Worm (Caenorhabditis elegans) whole organism, young adult: ENCODE results near the gene clec-202.
A peak's percentile ranks its signal among the peaks of the same experiment; 100 is the strongest.

Experiments
- B0035.1 ChIP-seq: sonication (generic microtip); optimal IDR thresholded peaks from 2 replicates; lab custom pipeline; 2016; ENCODE audit warnings: missing genetic modification characterization, mild to moderate bottlenecking, missing compliant biosample characterization, missing genotype, missing genetic modification reagents
- B0261.1 ChIP-seq: sonication (generic microtip); optimal IDR thresholded peaks from 2 replicates; lab custom pipeline; 2016; ENCODE audit warnings: mild to moderate bottlenecking, missing genetic modification characterization, moderate library complexity, missing compliant biosample characterization
- F52B5.7 ChIP-seq: sonication (generic microtip); optimal IDR thresholded peaks from 2 replicates; lab custom pipeline; 2016; ENCODE audit warnings: mild to moderate bottlenecking, missing genetic modification characterization, missing compliant biosample characterization
- T07F8.4 ChIP-seq: sonication (generic microtip); optimal IDR thresholded peaks from 2 replicates; lab custom pipeline; 2016; ENCODE audit warnings: mild to moderate bottlenecking, missing genetic modification characterization, moderate library complexity, missing compliant biosample characterization
- T26A5.8 ChIP-seq: sonication (generic microtip); optimal IDR thresholded peaks from 2 replicates; lab custom pipeline; 2016; ENCODE audit warnings: missing genetic modification characterization, missing compliant biosample characterization
- Y53G8AR.9 ChIP-seq: fragments of 200-800 bp; sonication (Bioruptor generic); conservative IDR thresholded peaks from 2 replicates; pipeline ENCODE4 v1.3.6; 2022; ENCODE audit warnings: missing genetic modification reagents, missing genetic modification characterization, missing compliant biosample characterization
- attf-6 ChIP-seq: fragments of 200-800 bp; sonication (Bioruptor generic); IDR thresholded peaks from 2 replicates; pipeline ENCODE4 v1.3.6; 2022; ENCODE audit warnings: missing genetic modification reagents, missing genetic modification characterization, missing compliant biosample characterization
- ceh-27 ChIP-seq: fragments of 200-800 bp; sonication (Bioruptor generic); optimal IDR thresholded peaks from 2 replicates; lab custom pipeline; 2018; ENCODE audit warnings: mild to moderate bottlenecking, missing genetic modification characterization, moderate library complexity, missing compliant biosample characterization
- ceh-91 ChIP-seq: fragments of 200-800 bp; sonication (Bioruptor generic); IDR thresholded peaks from 2 replicates; pipeline ENCODE4 v1.3.6; 2022; ENCODE audit warnings: missing genetic modification reagents, missing genetic modification characterization, missing compliant biosample characterization
- chd-7 ChIP-seq: sonication (generic microtip); optimal IDR thresholded peaks from 2 replicates; lab custom pipeline; 2016; ENCODE audit warnings: mild to moderate bottlenecking, missing genetic modification characterization, moderate library complexity, missing compliant biosample characterization
- dox-1 ChIP-seq: fragments of 200-800 bp; sonication (Bioruptor generic); IDR thresholded peaks from 2 replicates; pipeline ENCODE4 v1.3.6; 2022; ENCODE audit warnings: missing genetic modification reagents, missing genetic modification characterization, missing compliant biosample characterization
- egrh-3 ChIP-seq: fragments of 200-800 bp; sonication (Bioruptor generic); IDR thresholded peaks from 2 replicates; pipeline ENCODE4 v1.3.6; 2022; ENCODE audit warnings: missing genetic modification reagents, missing genetic modification characterization, missing compliant biosample characterization
- gei-17 ChIP-seq: fragments of 200-800 bp; sonication (Bioruptor generic); optimal IDR thresholded peaks from 2 replicates; lab custom pipeline; 2018; ENCODE audit warnings: mild to moderate bottlenecking, missing genetic modification characterization, missing compliant biosample characterization
- him-1 ChIP-seq: sonication (generic microtip); optimal IDR thresholded peaks from 2 replicates; lab custom pipeline; 2016; ENCODE audit warnings: missing genotype, missing genetic modification reagents, missing genetic modification characterization, missing compliant biosample characterization
- hmg-1.2 ChIP-seq: fragments of 200-800 bp; sonication (Bioruptor generic); IDR thresholded peaks from 2 replicates; pipeline ENCODE4 v1.3.6; 2022; ENCODE audit warnings: missing genetic modification reagents, missing genetic modification characterization, missing compliant biosample characterization
- hmg-20 ChIP-seq: fragments of 200-800 bp; sonication (Bioruptor generic); IDR thresholded peaks from 2 replicates; pipeline ENCODE4 v1.3.6; 2022; ENCODE audit warnings: missing genetic modification reagents, missing genetic modification characterization, missing compliant biosample characterization
- lin-40 ChIP-seq: sonication (generic microtip); optimal IDR thresholded peaks from 2 replicates; lab custom pipeline; 2016; ENCODE audit warnings: missing genetic modification characterization, mild to moderate bottlenecking, missing compliant biosample characterization, missing genotype, missing genetic modification reagents
- lir-1 ChIP-seq: fragments of 200-800 bp; sonication (Bioruptor generic); conservative IDR thresholded peaks from 2 replicates; pipeline ENCODE4 v1.3.6; 2022; ENCODE audit warnings: missing genetic modification reagents, missing genetic modification characterization, missing compliant biosample characterization
- lsl-1 ChIP-seq: fragments of 200-800 bp; sonication (Bioruptor generic); optimal IDR thresholded peaks from 2 replicates; lab custom pipeline; 2018; ENCODE audit warnings: mild to moderate bottlenecking, missing genetic modification characterization, moderate library complexity, missing compliant biosample characterization
- lsy-27 ChIP-seq: sonication (generic microtip); optimal IDR thresholded peaks from 2 replicates; lab custom pipeline; 2017; ENCODE audit warnings: missing genetic modification characterization, mild to moderate bottlenecking, missing compliant biosample characterization, antibody characterized with exemption, missing genotype, borderline replicate concordance; ENCODE audit not compliant: insufficient read depth
- madf-10 ChIP-seq: sonication (generic microtip); optimal IDR thresholded peaks from 2 replicates; lab custom pipeline; 2016; ENCODE audit warnings: mild to moderate bottlenecking, missing genetic modification characterization, missing compliant biosample characterization
- mel-28 ChIP-seq: sonication (generic microtip); optimal IDR thresholded peaks from 2 replicates; lab custom pipeline; 2016; ENCODE audit warnings: borderline replicate concordance, mild to moderate bottlenecking, missing genetic modification characterization, missing compliant biosample characterization
- nfya-1 ChIP-seq: sonication (generic microtip); optimal IDR thresholded peaks from 2 replicates; lab custom pipeline; 2017; ENCODE audit warnings: antibody characterized with exemption, missing compliant biosample characterization, missing genetic modification characterization, borderline replicate concordance; ENCODE audit not compliant: insufficient read depth
- nfya-2 ChIP-seq: fragments of 200-800 bp; sonication (Bioruptor generic); IDR thresholded peaks from 2 replicates; pipeline ENCODE4 v1.3.6; 2022; ENCODE audit warnings: missing genetic modification reagents, missing genetic modification characterization, missing compliant biosample characterization
- nhr-179 ChIP-seq: sonication (generic microtip); optimal IDR thresholded peaks from 2 replicates; lab custom pipeline; 2016; ENCODE audit warnings: mild to moderate bottlenecking, missing genetic modification characterization, missing compliant biosample characterization
- nhr-80 ChIP-seq: sonication (generic microtip); optimal IDR thresholded peaks from 2 replicates; lab custom pipeline; 2016; ENCODE audit warnings: missing genetic modification characterization, missing compliant biosample characterization
- rcor-1 ChIP-seq: fragments of 200-800 bp; sonication (Bioruptor generic); IDR thresholded peaks from 2 replicates; pipeline ENCODE4 v1.3.6; 2022; ENCODE audit warnings: missing genetic modification reagents, missing genetic modification characterization, missing compliant biosample characterization
- rpc-1 ChIP-seq, 2 experiments: fragments of 150-350 bp in 1 of 2; sonication (generic microtip) in 1 of 2; optimal IDR thresholded peaks; 2 replicates each; lab custom pipeline; 2014 to 2018; ENCODE audit warnings: missing biosample characterization in 1 of 2, missing genetic modification characterization in 1 of 2, missing genetic modification reagents in 1 of 2, missing genotype in 1 of 2
- snpc-1.1 ChIP-seq: sonication (generic microtip); optimal IDR thresholded peaks from 2 replicates; lab custom pipeline; 2017; ENCODE audit warnings: missing genetic modification characterization, mild to moderate bottlenecking, missing compliant biosample characterization, antibody characterized with exemption, moderate library complexity, missing genotype, missing genetic modification reagents; ENCODE audit not compliant: insufficient read depth
- snpc-1.3 ChIP-seq: sonication (generic microtip); optimal IDR thresholded peaks from 2 replicates; lab custom pipeline; 2017; ENCODE audit warnings: missing genetic modification characterization, mild to moderate bottlenecking, missing compliant biosample characterization, antibody characterized with exemption, moderate library complexity, missing genotype, missing genetic modification reagents; ENCODE audit not compliant: insufficient read depth
- snpc-3.4 ChIP-seq: sonication (generic microtip); optimal IDR thresholded peaks from 2 replicates; lab custom pipeline; 2017; ENCODE audit warnings: missing genetic modification characterization, mild to moderate bottlenecking, missing compliant biosample characterization, antibody characterized with exemption, moderate library complexity, missing genotype, missing genetic modification reagents
- tbp1 ChIP-seq: fragments of 200-800 bp; sonication (Bioruptor generic); optimal IDR thresholded peaks from 2 replicates; lab custom pipeline; 2018; ENCODE audit warnings: mild to moderate bottlenecking, missing genetic modification characterization, missing compliant biosample characterization
- tbx-9 ChIP-seq: sonication (generic microtip); optimal IDR thresholded peaks from 2 replicates; lab custom pipeline; 2016; ENCODE audit warnings: borderline replicate concordance, missing genetic modification characterization, inconsistent platforms, missing compliant biosample characterization
- ztf-25 ChIP-seq: fragments of 200-800 bp; sonication (Bioruptor generic); IDR thresholded peaks from 2 replicates; pipeline ENCODE4 v1.3.6; 2022; ENCODE audit warnings: missing genetic modification reagents, missing genetic modification characterization, missing compliant biosample characterization
- ztf-26 ChIP-seq: sonication (generic microtip); optimal IDR thresholded peaks from 2 replicates; lab custom pipeline; 2017; ENCODE audit warnings: missing genetic modification characterization, missing compliant biosample characterization
- ztf-28 ChIP-seq: fragments of 200-800 bp; sonication (Bioruptor generic); IDR thresholded peaks from 2 replicates; pipeline ENCODE4 v1.3.6; 2022; ENCODE audit warnings: missing genetic modification reagents, missing genetic modification characterization, missing compliant biosample characterization

Gene clec-202

ce11 chrIV:17395910-17396309 lies 34.7 kb downstream of the clec-202 start, which contains the start of gene sru-15:
Gene sru-15, plus strand, starts transcription at chrIV:17396210.
- TF ChIP-seq T26A5.8: no peak
- TF ChIP-seq ceh-27 (GFP tag; lab: Kevin White, UChicago): no peak
- TF ChIP-seq madf-10 (tag; lab: Kevin White, UChicago): no peak
- TF ChIP-seq F52B5.7 (tag; lab: Kevin White, UChicago): no peak
- TF ChIP-seq tbp1 (GFP tag; lab: Kevin White, UChicago): no peak
- no peak for TF ChIP-seq nhr-179 (tag; lab: Kevin White, UChicago)
- no peak for TF ChIP-seq lsy-27 (tag; lab: Kevin White, UChicago)
- TF ChIP-seq hmg-20: no peak
- TF ChIP-seq chd-7: no peak
- no peak for TF ChIP-seq egrh-3 (GFP tag; lab: Robert Waterston, UW)
- no peak for TF ChIP-seq lsl-1 (GFP tag; lab: Kevin White, UChicago)
- TF ChIP-seq hmg-1.2 (GFP tag; lab: Robert Waterston, UW): no peak
- no peak for TF ChIP-seq B0261.1
- no peak for TF ChIP-seq mel-28
- no peak for TF ChIP-seq T07F8.4 (tag; lab: Kevin White, UChicago)
- no peak for TF ChIP-seq lin-40 (tag; lab: Kevin White, UChicago)
- TF ChIP-seq ceh-91 (GFP tag; lab: Robert Waterston, UW): no peak

- TF ChIP-seq dox-1 (GFP tag; lab: Robert Waterston, UW) (no peak), ceh-91 (GFP tag; lab: Robert Waterston, UW) (no peak), rcor-1 (GFP tag; lab: Robert Waterston, UW) (no peak), Y53G8AR.9 (no peak), gei-17 (GFP tag; lab: Kevin White, UChicago) (no peak), lir-1 (GFP tag; lab: Robert Waterston, UW) (no peak), snpc-1.3 (tag; lab: Kevin White, UChicago) (no peak), him-1 (no peak), snpc-3.4 (tag; lab: Kevin White, UChicago) (no peak), ztf-26 (tag; lab: Kevin White, UChicago) (no peak), ztf-25 (GFP tag; lab: Robert Waterston, UW) (no peak), nfya-2 (GFP tag; lab: Robert Waterston, UW) (no peak), ztf-28 (GFP tag; lab: Robert Waterston, UW) (no peak), B0035.1 (tag; lab: Kevin White, UChicago) (no peak), nfya-1 (tag; lab: Kevin White, UChicago) (no peak), rpc-1 (optimal IDR thresholded peaks at IDR 0.05; lab: Kevin White, UChicago) (no peak), rpc-1 (tag; optimal IDR thresholded peaks at IDR 0.05; lab: Kevin White, UChicago) (no peak)
Observed at ce11 chrIV:17399455-17399854, 38.2 kb downstream of the clec-202 start, which contains the start of gene T02D1.4. Gene T02D1.4, plus strand, starts transcription at chrIV:17399755.

ce11 chrIV:17405530-17405929 lies 44.3 kb downstream of the clec-202 start, which contains the start of gene pmp-4:
Gene pmp-4, minus strand, starts transcription at chrIV:17405630.
- TF ChIP-seq egrh-3 (GFP tag; lab: Robert Waterston, UW) (no peak), tbx-9 (tag; lab: Kevin White, UChicago) (no peak), rpc-1 (optimal IDR thresholded peaks at IDR 0.05; lab: Kevin White, UChicago) (no peak), rpc-1 (tag; optimal IDR thresholded peaks at IDR 0.05; lab: Kevin White, UChicago) (no peak), snpc-1.1 (tag; lab: Kevin White, UChicago) (no peak), attf-6 (GFP tag; lab: Robert Waterston, UW) (no peak), nhr-80 (tag; lab: Kevin White, UChicago) (peak; percentile 54)
- TF ChIP-seq, all 124 proteins: peak for 1
